Worm (Caenorhabditis elegans): Measurements from ENCODE around the gene dpy-11.

Gene dpy-11

ce11 chrV:6551707-6552390, 36.8 kb upstream of the dpy-11 start, which contains the start of gene twk-10:
twk-10 (plus strand) TSS chrV:6552340.
- no peak for TF ChIP-seq B0310.2 (tag; optimal IDR thresholded peaks at IDR 0.05)
- TF ChIP-seq flt-1 (GFP tag; IDR thresholded peaks at IDR 0.05): peak; percentile 48
- TF ChIP-seq F13C5.2 (tag; optimal IDR thresholded peaks at IDR 0.05): no peak
- peak; percentile 62; the same call in 1 of the 2 replicates for TF ChIP-seq scrt-1 (GFP tag; IDR thresholded peaks at IDR 0.05)
- peak; percentile 23 for TF ChIP-seq ceh-36 (tag; optimal IDR thresholded peaks at IDR 0.05)
- no peak for TF ChIP-seq aly-1 (tag; optimal IDR thresholded peaks at IDR 0.05)
- TF ChIP-seq tbx-37 (GFP tag; conservative IDR thresholded peaks at IDR 0.05): 0 out of 2 replicates have a peak, but pooled peaks have one; percentile 39
- no peak for TF ChIP-seq sea-1 (GFP tag; conservative IDR thresholded peaks at IDR 0.05)

DNA sequence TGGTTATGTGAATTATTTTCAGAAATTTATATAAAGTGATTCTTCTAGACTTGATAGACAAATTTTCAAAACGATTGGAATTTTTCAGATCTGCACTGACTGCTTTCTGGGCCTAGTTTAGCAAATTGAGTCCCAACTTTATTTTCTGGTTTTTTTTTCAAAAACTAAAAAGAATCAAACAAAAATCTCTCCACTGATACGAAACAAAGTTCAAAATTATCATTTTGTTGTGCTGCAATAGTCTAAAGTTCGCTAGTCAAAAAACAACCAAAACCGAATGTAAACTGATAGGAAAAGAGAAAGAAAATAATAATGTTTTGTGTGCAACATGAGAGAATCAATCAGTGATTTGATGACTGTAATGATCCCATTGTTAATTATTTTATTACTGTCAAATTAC, 34.8 kb upstream of the dpy-11 start, which contains the start of gene lipl-4:
Gene lipl-4, plus strand, starts transcription at position 301 of the 400 bp plus-strand sequence.
- TF ChIP-seq tbx-37 (GFP tag; conservative IDR thresholded peaks at IDR 0.05) (no peak), ceh-13 (GFP tag; optimal IDR thresholded peaks at IDR 0.05) (no peak), sea-1 (GFP tag; conservative IDR thresholded peaks at IDR 0.05) (no peak), hmbx-1 (tag; optimal IDR thresholded peaks at IDR 0.05) (no peak), scrt-1 (GFP tag; IDR thresholded peaks at IDR 0.05) (no peak), ets-7 (tag; optimal IDR thresholded peaks at IDR 0.05) (no peak), pes-1 (GFP tag; IDR thresholded peaks at IDR 0.05) (no peak), ama-1 (optimal IDR thresholded peaks at IDR 0.05) (no peak)

DNA sequence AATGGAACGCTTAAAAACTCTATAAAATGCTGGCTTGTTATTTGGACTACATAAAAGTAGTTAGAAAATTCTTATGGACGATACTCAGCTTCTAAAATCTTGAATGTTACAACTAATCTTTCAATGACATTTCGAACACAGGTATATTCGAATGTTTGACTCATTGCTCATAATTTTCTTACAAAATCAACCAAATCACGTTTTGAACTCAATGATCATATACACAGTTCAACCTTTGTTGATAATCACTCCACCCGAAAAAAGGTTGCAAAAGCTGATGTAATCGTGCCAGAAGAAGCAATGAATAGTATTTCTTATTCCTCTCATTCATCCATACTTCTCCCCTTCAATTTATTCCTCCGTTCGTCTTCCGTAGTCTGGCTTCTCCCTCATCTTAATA, 34.1 kb upstream of the dpy-11 start, which contains the start of gene K04A8.20:
Gene K04A8.20, plus strand, starts transcription at position 301 of the 400 bp plus-strand sequence.
- no peak for TF ChIP-seq B0310.2 (tag; optimal IDR thresholded peaks at IDR 0.05)
- no peak for TF ChIP-seq ets-7 (tag; optimal IDR thresholded peaks at IDR 0.05)
- TF ChIP-seq ama-1 (optimal IDR thresholded peaks at IDR 0.05): no peak
- no peak for TF ChIP-seq hmg-4 (GFP tag; optimal IDR thresholded peaks at IDR 0.05)
- TF ChIP-seq hmbx-1 (tag; optimal IDR thresholded peaks at IDR 0.05): no peak
- no peak for TF ChIP-seq flt-1 (GFP tag; IDR thresholded peaks at IDR 0.05)
- no peak for TF ChIP-seq aly-1 (tag; optimal IDR thresholded peaks at IDR 0.05)
- TF ChIP-seq hnd-1 (tag; optimal IDR thresholded peaks at IDR 0.05): no peak
- no peak for TF ChIP-seq scrt-1 (GFP tag; IDR thresholded peaks at IDR 0.05)
- no peak for TF ChIP-seq tbx-37 (GFP tag; conservative IDR thresholded peaks at IDR 0.05)
- no peak for TF ChIP-seq tra-4 (tag; optimal IDR thresholded peaks at IDR 0.05)
- no peak for TF ChIP-seq F13C5.2 (tag; optimal IDR thresholded peaks at IDR 0.05)
- no peak for TF ChIP-seq ceh-13 (GFP tag; optimal IDR thresholded peaks at IDR 0.05)
- TF ChIP-seq tbx-11 (GFP tag; IDR thresholded peaks at IDR 0.05): no peak
- no peak for TF ChIP-seq ceh-36 (tag; optimal IDR thresholded peaks at IDR 0.05)
- no peak for TF ChIP-seq sea-1 (GFP tag; conservative IDR thresholded peaks at IDR 0.05)
- no peak for TF ChIP-seq pes-1 (GFP tag; IDR thresholded peaks at IDR 0.05)

ce11 chrV:6548309-6548708, 33.3 kb upstream of the dpy-11 start:
- TF ChIP-seq hmg-4 (GFP tag; optimal IDR thresholded peaks at IDR 0.05): no peak
- no peak for TF ChIP-seq F13C5.2 (tag; optimal IDR thresholded peaks at IDR 0.05)
- no peak for TF ChIP-seq ceh-36 (tag; optimal IDR thresholded peaks at IDR 0.05)
- no peak for TF ChIP-seq B0310.2 (tag; optimal IDR thresholded peaks at IDR 0.05)
- TF ChIP-seq tra-4 (tag; optimal IDR thresholded peaks at IDR 0.05): no peak
- TF ChIP-seq flt-1 (GFP tag; IDR thresholded peaks at IDR 0.05): no peak
- TF ChIP-seq hmbx-1 (tag; optimal IDR thresholded peaks at IDR 0.05): no peak
- no peak for TF ChIP-seq tbx-37 (GFP tag; conservative IDR thresholded peaks at IDR 0.05)
- no peak for TF ChIP-seq ets-7 (tag; optimal IDR thresholded peaks at IDR 0.05)
- no peak for TF ChIP-seq pes-1 (GFP tag; IDR thresholded peaks at IDR 0.05)
- TF ChIP-seq tbx-11 (GFP tag; IDR thresholded peaks at IDR 0.05): no peak
- no peak for TF ChIP-seq ceh-13 (GFP tag; optimal IDR thresholded peaks at IDR 0.05)

ce11 chrV:6546450-6547171, 31.6 kb upstream of the dpy-11 start, which contains the start of gene dre-1:
dre-1 (minus strand) TSS chrV:6546500.
- TF ChIP-seq ets-7 (tag; optimal IDR thresholded peaks at IDR 0.05) (no peak), hnd-1 (tag; optimal IDR thresholded peaks at IDR 0.05) (no peak), hmg-4 (GFP tag; optimal IDR thresholded peaks at IDR 0.05) (no peak), ceh-36 (tag; optimal IDR thresholded peaks at IDR 0.05) (no peak), B0310.2 (tag; optimal IDR thresholded peaks at IDR 0.05) (no peak), tbx-37 (GFP tag; conservative IDR thresholded peaks at IDR 0.05) (no peak), flt-1 (GFP tag; IDR thresholded peaks at IDR 0.05) (no peak), tra-4 (tag; optimal IDR thresholded peaks at IDR 0.05) (no peak), aly-1 (tag; optimal IDR thresholded peaks at IDR 0.05) (no peak), F13C5.2 (tag; optimal IDR thresholded peaks at IDR 0.05) (no peak)

DNA sequence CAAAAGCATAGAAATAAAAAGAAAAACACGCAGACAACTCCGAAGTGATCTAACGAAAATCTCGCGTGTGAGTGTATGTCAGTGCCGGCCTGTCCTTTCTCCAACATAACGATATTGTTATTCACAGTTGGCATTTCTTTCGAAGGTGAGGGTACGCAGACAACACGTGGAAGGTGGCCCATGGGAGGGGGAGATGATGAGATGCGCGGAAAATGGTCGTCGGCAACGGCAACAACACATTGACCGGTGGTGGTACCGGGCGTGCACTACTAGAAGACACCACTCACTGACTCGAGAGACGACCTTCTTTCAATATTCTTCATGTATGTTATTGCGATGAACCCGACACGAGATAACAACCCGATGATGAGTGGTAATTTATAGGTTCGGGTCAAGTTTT, 30.0 kb upstream of the dpy-11 start:
- TF ChIP-seq tra-4 (tag; optimal IDR thresholded peaks at IDR 0.05) (no peak), flt-1 (GFP tag; IDR thresholded peaks at IDR 0.05) (no peak), hmg-4 (GFP tag; optimal IDR thresholded peaks at IDR 0.05) (peak; percentile 35), sea-1 (GFP tag; conservative IDR thresholded peaks at IDR 0.05) (no peak), ceh-13 (GFP tag; optimal IDR thresholded peaks at IDR 0.05) (no peak)

ce11 chrV:6541875-6542274, 26.8 kb upstream of the dpy-11 start:
- TF ChIP-seq flt-1 (GFP tag; IDR thresholded peaks at IDR 0.05) (no peak), hmg-4 (GFP tag; optimal IDR thresholded peaks at IDR 0.05) (peak; percentile 11)

ce11 chrV:6538323-6538722, 23.3 kb upstream of the dpy-11 start:
- TF ChIP-seq tbx-37 (GFP tag; conservative IDR thresholded peaks at IDR 0.05) (no peak), aly-1 (tag; optimal IDR thresholded peaks at IDR 0.05) (peak; percentile 5), hmg-4 (GFP tag; optimal IDR thresholded peaks at IDR 0.05) (peak; percentile 17)
